Worm (Caenorhabditis elegans): Measurements from ENCODE around the gene srd-42.

DNA sequence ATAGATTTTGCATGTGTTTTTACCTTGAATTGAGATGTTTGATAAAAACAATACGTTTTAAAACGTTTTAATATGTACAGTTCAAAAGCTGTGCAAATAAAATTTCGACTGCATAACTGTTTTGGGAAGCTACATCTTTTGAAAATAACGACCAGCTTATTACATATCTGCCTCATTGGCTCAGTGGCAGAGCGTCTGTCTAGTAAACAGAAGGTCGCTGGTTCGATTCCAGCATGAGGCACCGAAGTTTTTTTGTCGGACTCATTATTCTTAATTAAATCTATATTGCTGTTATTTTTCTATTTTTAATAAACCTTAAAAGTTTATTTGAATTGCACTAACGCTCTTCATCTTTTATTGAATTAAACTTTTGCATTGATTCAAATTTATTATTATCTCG is 10.2 kb downstream of the srd-42 start:
- TF ChIP-seq unc-39 (tag; optimal IDR thresholded peaks at IDR 0.05): no peak
- TF ChIP-seq elt-3 (tag; optimal IDR thresholded peaks at IDR 0.05): no peak
